Fruit fly (Drosophila melanogaster): ENCODE results near the gene CG18581.

CG18581 gene

dm6 chr3L:15050109-15050508 lies at the start of gene CG18581:
Gene CG18581, minus strand, starts transcription at chr3L:15050209.
- TF ChIP-seq Mio (GFP tag; optimal IDR thresholded peaks at IDR 0.05): no peak
- TF ChIP-seq dsf (GFP tag; optimal IDR thresholded peaks at IDR 0.05; ENCODE audit: borderline replicate concordance): no peak
- TF ChIP-seq Hr78 (GFP tag; optimal IDR thresholded peaks at IDR 0.05): no peak
- no peak for TF ChIP-seq Dif (GFP tag; optimal IDR thresholded peaks at IDR 0.05; ENCODE audit: partially characterized antibody)
- no peak for TF ChIP-seq Abd-B (GFP tag; optimal IDR thresholded peaks at IDR 0.05)
- TF ChIP-seq Jra (GFP tag; optimal IDR thresholded peaks at IDR 0.05): no peak
- TF ChIP-seq ey (GFP tag; optimal IDR thresholded peaks at IDR 0.05): no peak
- no peak for TF ChIP-seq rgr (GFP tag; optimal IDR thresholded peaks at IDR 0.05)
- no peak for TF ChIP-seq Hr83 (GFP tag; optimal IDR thresholded peaks at IDR 0.05; ENCODE audit: poor library complexity, severe bottlenecking)
- no peak for TF ChIP-seq woc (GFP tag; optimal IDR thresholded peaks at IDR 0.05)
- TF ChIP-seq HLH106 (tag; optimal IDR thresholded peaks at IDR 0.05): no peak
- no peak for TF ChIP-seq dmrt93B (GFP tag; optimal IDR thresholded peaks at IDR 0.05)
- no peak for TF ChIP-seq Myc (optimal IDR thresholded peaks at IDR 0.05)
- TF ChIP-seq psq (GFP tag; optimal IDR thresholded peaks at IDR 0.05): no peak
- TF ChIP-seq fru (GFP tag; optimal IDR thresholded peaks at IDR 0.05): no peak
- no peak for TF ChIP-seq Hnf4 (GFP tag; optimal IDR thresholded peaks at IDR 0.05)
- no peak for TF ChIP-seq Rel (GFP tag; optimal IDR thresholded peaks at IDR 0.05)
- TF ChIP-seq Rel (tag; optimal IDR thresholded peaks at IDR 0.05): no peak

dm6 chr3L:15099541-15099940 lies 49.5 kb upstream of the CG18581 start:
- TF ChIP-seq h (GFP tag; optimal IDR thresholded peaks at IDR 0.05): no peak
- TF ChIP-seq Rel (GFP tag; optimal IDR thresholded peaks at IDR 0.05): no peak
- peak; percentile 97 for TF ChIP-seq Rel (tag; optimal IDR thresholded peaks at IDR 0.05)

- TF ChIP-seq Hnf4 (GFP tag; optimal IDR thresholded peaks at IDR 0.05) (peak; percentile 54), psq (GFP tag; optimal IDR thresholded peaks at IDR 0.05) (peak; percentile 66), h (GFP tag; optimal IDR thresholded peaks at IDR 0.05) (peak; percentile 64), rgr (GFP tag; optimal IDR thresholded peaks at IDR 0.05) (peak; percentile 54), brk (GFP tag; optimal IDR thresholded peaks at IDR 0.05) (peak; percentile 59), Dif (GFP tag; optimal IDR thresholded peaks at IDR 0.05; ENCODE audit: partially characterized antibody) (peak; percentile 35), foxo (GFP tag; optimal IDR thresholded peaks at IDR 0.05) (peak in 1 of 2 experiments; percentile 78), CG9705 (GFP tag; optimal IDR thresholded peaks at IDR 0.05) (peak; percentile 34), br (GFP tag; optimal IDR thresholded peaks at IDR 0.05) (peak; percentile 14), dmrt93B (GFP tag; optimal IDR thresholded peaks at IDR 0.05) (peak; percentile 48), HLH106 (tag; optimal IDR thresholded peaks at IDR 0.05) (peak; percentile 84), woc (GFP tag; optimal IDR thresholded peaks at IDR 0.05) (no peak), sv (GFP tag; optimal IDR thresholded peaks at IDR 0.05) (no peak), Sp1 (GFP tag; optimal IDR thresholded peaks at IDR 0.05) (peak; percentile 65), sage (GFP tag; optimal IDR thresholded peaks at IDR 0.05) (no peak), OdsH (GFP tag; optimal IDR thresholded peaks at IDR 0.05) (peak; percentile 55), dsf (GFP tag; optimal IDR thresholded peaks at IDR 0.05; ENCODE audit: borderline replicate concordance) (no peak), fru (GFP tag; optimal IDR thresholded peaks at IDR 0.05) (peak; percentile 60)
These were observed 48.9 kb upstream of the CG18581 start for dm6 chr3L:15098659-15099512.

dm6 chr3L:15097878-15098520 lies 48.0 kb upstream of the CG18581 start, which contains the start of gene Ctps:
Gene Ctps, plus strand, starts transcription at chr3L:15097914.
- TF ChIP-seq OdsH (GFP tag; optimal IDR thresholded peaks at IDR 0.05): no peak
- TF ChIP-seq HLH106 (tag; optimal IDR thresholded peaks at IDR 0.05): peak; percentile 2
- TF ChIP-seq h (GFP tag; optimal IDR thresholded peaks at IDR 0.05): peak; percentile 38
- peak; percentile 51 for TF ChIP-seq Hr83 (GFP tag; optimal IDR thresholded peaks at IDR 0.05; ENCODE audit: poor library complexity, severe bottlenecking)
- TF ChIP-seq Hnf4 (GFP tag; optimal IDR thresholded peaks at IDR 0.05): peak; percentile 54
- peak; percentile 16 for TF ChIP-seq brk (GFP tag; optimal IDR thresholded peaks at IDR 0.05)
- no peak for TF ChIP-seq sage (GFP tag; optimal IDR thresholded peaks at IDR 0.05)
- TF ChIP-seq rgr (GFP tag; optimal IDR thresholded peaks at IDR 0.05): peak; percentile 27
- no peak for TF ChIP-seq Rel (GFP tag; optimal IDR thresholded peaks at IDR 0.05)
- TF ChIP-seq Rel (tag; optimal IDR thresholded peaks at IDR 0.05): peak; percentile 61
- TF ChIP-seq foxo (GFP tag; optimal IDR thresholded peaks at IDR 0.05): peak in 1 of 2 experiments; percentile 38
- peak; percentile 35 for TF ChIP-seq Jra (GFP tag; optimal IDR thresholded peaks at IDR 0.05)

Measured in whole organism, wandering third instar larva.